Fruit fly (Drosophila melanogaster): ENCODE results near the gene BicD.

DNA sequence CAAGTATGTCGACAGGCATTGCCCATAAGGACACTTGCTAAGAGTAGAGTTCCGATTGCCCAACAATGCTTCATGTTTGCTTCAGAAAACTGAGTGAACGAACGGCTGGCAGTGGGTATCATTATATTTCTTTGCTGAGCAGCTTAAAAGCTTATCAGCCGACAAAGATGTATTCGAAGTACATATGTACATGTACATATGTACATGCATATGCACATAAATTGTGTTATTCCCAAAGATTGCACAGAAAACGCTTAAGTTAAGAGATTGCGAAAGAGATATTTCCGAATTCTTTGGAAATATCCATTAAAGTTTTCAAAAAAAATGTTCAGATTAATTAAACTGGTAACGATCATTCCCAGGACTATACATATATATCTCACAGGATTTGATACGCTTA is 17.2 kb downstream of the BicD start, which contains the start of gene SPH93:
- no peak for TF ChIP-seq CG15336 (GFP tag; IDR thresholded peaks at IDR 0.05)
- no peak for TF ChIP-seq CG1621 (tag; optimal IDR thresholded peaks at IDR 0.05)
- TF ChIP-seq Sox14 (GFP tag; optimal IDR thresholded peaks at IDR 0.05): no peak
- no peak for TF ChIP-seq Smox (GFP tag; optimal IDR thresholded peaks at IDR 0.05)
- no peak for TF ChIP-seq CG6163 (GFP tag; IDR thresholded peaks at IDR 0.05)
- no peak for TF ChIP-seq Hr4 (GFP tag; optimal IDR thresholded peaks at IDR 0.05)
- no peak for TF ChIP-seq OdsH (GFP tag; optimal IDR thresholded peaks at IDR 0.05)
- no peak for TF ChIP-seq Eip75B (GFP tag; optimal IDR thresholded peaks at IDR 0.05)
- no peak for TF ChIP-seq fd59A (GFP tag; optimal IDR thresholded peaks at IDR 0.05)
- no peak for TF ChIP-seq CG3919 (GFP tag; optimal IDR thresholded peaks at IDR 0.05)
- no peak for TF ChIP-seq lz (GFP tag; optimal IDR thresholded peaks at IDR 0.05)
